Fruit fly (Drosophila melanogaster) whole organism, adult: ENCODE measurements around the gene CG10803.

Experiments
- CG14711 ChIP-seq: fragments of 200-800 bp; sonication (Bioruptor generic); optimal IDR thresholded peaks from 2 replicates; lab custom pipeline; 2018; ENCODE audit warnings: missing biosample characterization, mild to moderate bottlenecking, missing genetic modification characterization, moderate library complexity
- CG1620 ChIP-seq: fragments of 200-800 bp; sonication (Bioruptor generic); optimal IDR thresholded peaks from 2 replicates; lab custom pipeline; 2016; ENCODE audit warnings: missing biosample characterization, missing genetic modification characterization
- CG5204 ChIP-seq: fragments of 200-800 bp; sonication (Bioruptor generic); optimal IDR thresholded peaks from 2 replicates; lab custom pipeline; 2016; ENCODE audit warnings: missing biosample characterization, missing genetic modification characterization
- CG7045 ChIP-seq: fragments of 200-800 bp; sonication (Bioruptor generic); optimal IDR thresholded peaks from 2 replicates; lab custom pipeline; 2017; ENCODE audit warnings: missing biosample characterization, mild to moderate bottlenecking, missing genetic modification characterization
- Clk ChIP-seq: fragments of 200-800 bp; sonication (Bioruptor generic); optimal IDR thresholded peaks from 2 replicates; lab custom pipeline; 2017; ENCODE audit warnings: missing biosample characterization, missing genetic modification characterization
- Crg-1 ChIP-seq: fragments of 200-800 bp; sonication (Bioruptor generic); optimal IDR thresholded peaks from 2 replicates; lab custom pipeline; 2016; ENCODE audit warnings: missing biosample characterization, missing genetic modification characterization
- Hr96 ChIP-seq: fragments of 200-800 bp; sonication (Bioruptor generic); optimal IDR thresholded peaks from 2 replicates; lab custom pipeline; 2016; ENCODE audit warnings: missing biosample characterization, missing genetic modification characterization
- Mnt ChIP-seq: fragments of 200-800 bp; sonication (Bioruptor generic); optimal IDR thresholded peaks from 2 replicates; lab custom pipeline; 2016; ENCODE audit warnings: missing biosample characterization, mild to moderate bottlenecking, missing genetic modification characterization
- cic ChIP-seq: fragments of 200-800 bp; sonication (Bioruptor generic); optimal IDR thresholded peaks from 2 replicates; lab custom pipeline; 2017; ENCODE audit warnings: missing biosample characterization, mild to moderate bottlenecking, missing genetic modification characterization, moderate library complexity
- kay ChIP-seq: fragments of 200-800 bp; sonication (Bioruptor generic); peaks from one replicate; lab custom pipeline; 2016; ENCODE audit warnings: missing biosample characterization, missing genetic modification characterization, borderline replicate concordance
- ovo ChIP-seq: fragments of 200-800 bp; sonication (Bioruptor generic); optimal IDR thresholded peaks from 2 replicates; lab custom pipeline; 2016; ENCODE audit warnings: missing biosample characterization, missing genetic modification characterization
- pad ChIP-seq: fragments of 200-800 bp; sonication (Bioruptor generic); optimal IDR thresholded peaks from 3 replicates; lab custom pipeline; 2017; ENCODE audit warnings: missing biosample characterization, missing genetic modification characterization, mild to moderate bottlenecking, moderate library complexity, missing genetic modification reagents
- tj ChIP-seq: fragments of 200-800 bp; sonication (Bioruptor generic); optimal IDR thresholded peaks from 3 replicates; lab custom pipeline; 2017; ENCODE audit warnings: missing biosample characterization, mild to moderate bottlenecking, missing genetic modification characterization, moderate library complexity
- toe ChIP-seq: fragments of 200-800 bp; sonication (Bioruptor generic); optimal IDR thresholded peaks from 2 replicates; lab custom pipeline; 2016; ENCODE audit warnings: missing biosample characterization, missing genetic modification characterization

dm6 chrX:3457518-3457917, 27.9 kb upstream of the CG10803 start:
- no peak for TF ChIP-seq Crg-1 (GFP tag; lab: Kevin White, UChicago)
- no peak for TF ChIP-seq CG1620 (GFP tag; lab: Kevin White, UChicago)
- TF ChIP-seq toe (GFP tag; lab: Kevin White, UChicago): no peak
- TF ChIP-seq ovo (GFP tag; lab: Kevin White, UChicago): no peak
- TF ChIP-seq tj: no peak
- TF ChIP-seq CG7045 (GFP tag; lab: Kevin White, UChicago): no peak
- TF ChIP-seq kay (GFP tag; lab: Kevin White, UChicago): no peak
- TF ChIP-seq Hr96 (GFP tag; lab: Kevin White, UChicago): no peak
- no peak for TF ChIP-seq pad (GFP tag; lab: Kevin White, UChicago)
- TF ChIP-seq CG5204: no peak
- no peak for TF ChIP-seq CG14711 (tag; lab: Kevin White, UChicago)
- TF ChIP-seq Clk: no peak
- no peak for TF ChIP-seq cic
- TF ChIP-seq Mnt (GFP tag; lab: Kevin White, UChicago): no peak
